Worm (Caenorhabditis elegans): ENCODE data around the gene clec-6.

The clec-6 gene

DNA sequence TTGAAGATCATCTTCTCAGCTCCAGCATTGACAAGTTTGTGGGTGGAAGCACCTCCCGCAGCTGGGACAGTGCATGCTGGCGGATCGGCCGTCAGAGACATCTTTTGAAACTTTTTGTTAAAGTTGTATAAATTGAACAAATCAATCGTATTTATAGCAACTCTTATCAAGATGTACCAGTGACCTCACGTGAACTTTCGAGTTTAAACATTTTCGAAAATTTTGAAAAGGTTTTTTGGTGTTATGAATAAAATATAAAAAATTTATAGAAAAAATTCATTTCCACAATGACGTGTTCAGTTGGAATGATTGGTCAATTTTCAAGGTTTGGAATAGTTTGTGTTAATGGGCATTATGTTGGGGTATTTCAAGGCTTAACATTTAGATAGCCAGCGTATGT, 18.6 kb downstream of the clec-6 start, which contains the start of the genes msd-4 and C35D10.3:
msd-4 (minus strand) TSS at position 101 of the 400 bp plus-strand sequence.
C35D10.3 (plus strand) TSS at position 279 of the 400 bp plus-strand sequence.
- TF ChIP-seq nhr-76 (tag; optimal IDR thresholded peaks at IDR 0.05) = no peak
- no peak for TF ChIP-seq nhr-43 (tag; optimal IDR thresholded peaks at IDR 0.05; ENCODE audit: poor library complexity, severe bottlenecking)
- no peak for TF ChIP-seq egl-27 (tag; optimal IDR thresholded peaks at IDR 0.05)
- no peak for TF ChIP-seq ztf-11 (tag; optimal IDR thresholded peaks at IDR 0.05)
- no peak for TF ChIP-seq pha-4 (tag; optimal IDR thresholded peaks at IDR 0.05)
- no peak for TF ChIP-seq eor-1 (tag; optimal IDR thresholded peaks at IDR 0.05)

DNA sequence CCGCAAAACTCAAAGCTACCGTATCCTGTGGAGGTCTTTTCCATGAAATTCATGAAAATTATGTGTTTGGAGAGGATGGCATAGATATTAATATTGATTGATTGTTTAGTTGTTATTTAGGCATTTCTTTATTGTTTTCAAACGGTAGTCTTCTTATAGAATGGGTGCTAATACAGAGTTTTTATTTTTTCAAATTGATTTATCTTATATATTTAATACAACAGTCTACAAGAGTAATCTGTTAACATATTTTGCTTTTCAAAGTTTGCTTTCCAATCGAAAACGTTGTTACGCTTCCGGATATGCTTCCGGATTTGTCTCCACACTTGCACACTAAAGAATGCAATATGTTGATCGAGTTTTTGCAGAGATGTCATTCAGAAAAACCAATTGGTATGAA, 20.5 kb downstream of the clec-6 start, which contains the start of gene C35D10.17:
C35D10.17 (plus strand) TSS at position 301 of the 400 bp plus-strand sequence.
- no peak for TF ChIP-seq zag-1 (tag; optimal IDR thresholded peaks at IDR 0.05)
- TF ChIP-seq lin-39 (tag; optimal IDR thresholded peaks at IDR 0.05) = no peak
- no peak for TF ChIP-seq nhr-11 (tag; optimal IDR thresholded peaks at IDR 0.05)
- no peak for TF ChIP-seq tbx-2 (tag; optimal IDR thresholded peaks at IDR 0.05)
- no peak for TF ChIP-seq lin-15B (tag; optimal IDR thresholded peaks at IDR 0.05)
- TF ChIP-seq ztf-4 (tag; optimal IDR thresholded peaks at IDR 0.05) = no peak
- TF ChIP-seq nhr-23 (tag; optimal IDR thresholded peaks at IDR 0.05) = no peak

DNA sequence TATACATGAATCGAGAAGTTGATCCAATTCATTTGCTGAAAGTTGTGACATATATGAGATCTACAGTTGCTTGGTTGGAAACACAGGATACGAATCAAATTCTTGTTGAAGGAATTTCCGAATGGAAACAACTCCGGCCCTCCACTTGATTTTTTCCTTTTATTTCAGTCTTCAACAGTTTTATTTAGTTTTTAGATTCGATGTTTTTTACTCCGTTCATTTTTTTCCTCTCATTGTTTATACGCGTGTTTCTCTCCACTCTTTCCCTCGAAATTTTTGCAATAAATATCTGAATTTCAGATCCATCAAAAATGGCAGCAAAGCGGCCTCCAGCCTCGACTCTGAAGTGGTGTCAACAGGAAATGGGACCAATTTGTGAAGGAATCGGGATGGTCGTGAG, 24.1 kb downstream of the clec-6 start, which contains the start of gene coq-8:
coq-8 (plus strand) TSS at position 301 of the 400 bp plus-strand sequence.
- no peak for TF ChIP-seq tbx-2 (tag; optimal IDR thresholded peaks at IDR 0.05)
- TF ChIP-seq snpc-4 (tag; optimal IDR thresholded peaks at IDR 0.05) = no peak
- no peak for TF ChIP-seq unc-39 (tag; optimal IDR thresholded peaks at IDR 0.05)
- TF ChIP-seq nfya-1 (tag; optimal IDR thresholded peaks at IDR 0.05; ENCODE audit: insufficient read depth) = no peak
- TF ChIP-seq aly-2 (tag; optimal IDR thresholded peaks at IDR 0.05) = no peak
- no peak for TF ChIP-seq nhr-25 (tag; optimal IDR thresholded peaks at IDR 0.05)
- TF ChIP-seq jun-1 (tag; optimal IDR thresholded peaks at IDR 0.05) = no peak
- TF ChIP-seq mdl-1 (tag; optimal IDR thresholded peaks at IDR 0.05) = no peak
- no peak for TF ChIP-seq ceh-9 (tag; optimal IDR thresholded peaks at IDR 0.05)
- no peak for TF ChIP-seq fos-1 (tag; optimal IDR thresholded peaks at IDR 0.05)
- no peak for TF ChIP-seq pqm-1 (tag; optimal IDR thresholded peaks at IDR 0.05)
- no peak for TF ChIP-seq zag-1 (tag; optimal IDR thresholded peaks at IDR 0.05)
- no peak for TF ChIP-seq fkh-2 (tag; optimal IDR thresholded peaks at IDR 0.05)
- no peak for TF ChIP-seq eor-1 (tag; optimal IDR thresholded peaks at IDR 0.05)

DNA sequence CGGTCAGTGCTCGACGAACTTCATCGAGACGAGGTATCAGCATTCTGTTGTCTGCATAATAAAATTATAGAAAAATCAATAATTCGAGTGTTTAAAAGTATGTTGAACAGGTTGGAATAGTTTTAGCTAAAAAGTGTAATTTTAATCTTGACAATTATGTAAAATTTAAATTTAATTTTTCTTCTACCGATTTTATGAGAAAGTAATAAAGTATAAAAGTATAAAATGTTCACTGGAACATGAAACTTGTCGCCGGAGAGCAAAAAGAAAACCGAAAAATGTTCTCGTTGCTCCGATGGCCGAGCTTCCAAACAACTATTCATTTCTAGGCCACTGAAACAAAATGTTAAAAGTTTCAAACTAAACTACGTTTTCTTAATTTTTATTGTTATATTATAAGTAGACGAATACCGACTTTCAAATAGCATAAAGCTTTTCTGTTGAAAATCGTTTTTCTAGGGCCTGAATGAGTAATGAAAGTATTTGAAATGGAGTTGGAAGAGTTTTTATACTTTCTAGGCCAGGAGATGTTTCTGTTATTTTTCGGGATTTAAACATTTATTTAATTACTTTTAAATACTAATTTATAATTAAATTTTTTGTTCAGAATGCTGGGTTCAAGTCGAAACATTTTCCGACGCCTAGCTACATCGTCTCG, 25.4 kb downstream of the clec-6 start, which contains the start of the genes C35D10.10 and C35D10.5:
C35D10.10 (minus strand) TSS at position 51 of the 658 bp plus-strand sequence.
C35D10.5 (plus strand) TSS at position 608 of the 658 bp plus-strand sequence.
- TF ChIP-seq nhr-25 (tag; optimal IDR thresholded peaks at IDR 0.05) (no peak), jun-1 (tag; optimal IDR thresholded peaks at IDR 0.05) (no peak), nhr-237 (tag; optimal IDR thresholded peaks at IDR 0.05) (no peak), lin-15B (tag; optimal IDR thresholded peaks at IDR 0.05) (peak; percentile 1)

DNA sequence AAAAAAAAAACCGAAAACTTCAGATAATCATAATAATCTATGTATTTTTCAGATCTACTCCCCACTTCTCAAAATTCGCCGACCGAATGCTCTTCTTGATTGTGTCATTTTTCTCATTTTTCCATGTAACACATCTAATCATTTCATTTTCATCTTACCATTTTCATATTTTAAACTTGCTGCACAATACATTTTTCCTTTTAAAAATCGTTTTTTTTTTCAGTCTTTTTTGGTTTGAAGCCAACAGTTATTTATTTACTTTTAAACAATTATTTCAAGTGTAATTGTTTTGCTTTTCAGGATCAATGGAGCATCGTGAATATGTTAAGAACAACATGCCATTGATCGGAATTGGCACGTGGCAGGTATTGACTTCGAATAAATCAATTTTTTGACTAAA, 28.2 kb downstream of the clec-6 start, which contains the start of gene C35D10.6:
C35D10.6 (plus strand) TSS at position 301 of the 400 bp plus-strand sequence.
- TF ChIP-seq unc-39 (tag; optimal IDR thresholded peaks at IDR 0.05) = no peak
- TF ChIP-seq ZK546.5 (tag; optimal IDR thresholded peaks at IDR 0.05) = no peak
- no peak for TF ChIP-seq zag-1 (tag; optimal IDR thresholded peaks at IDR 0.05)
- no peak for TF ChIP-seq aly-2 (tag; optimal IDR thresholded peaks at IDR 0.05)
- no peak for TF ChIP-seq ceh-16 (tag; optimal IDR thresholded peaks at IDR 0.05)
- TF ChIP-seq nhr-76 (tag; optimal IDR thresholded peaks at IDR 0.05) = no peak
- no peak for TF ChIP-seq ztf-4 (tag; optimal IDR thresholded peaks at IDR 0.05)
- TF ChIP-seq skn-1 (tag; optimal IDR thresholded peaks at IDR 0.05) = no peak
- no peak for TF ChIP-seq lin-15B (tag; optimal IDR thresholded peaks at IDR 0.05)
- TF ChIP-seq mml-1 (tag; optimal IDR thresholded peaks at IDR 0.05) = no peak
- TF ChIP-seq fos-1 (tag; optimal IDR thresholded peaks at IDR 0.05) = no peak
- no peak for TF ChIP-seq R02D3.7 (tag; optimal IDR thresholded peaks at IDR 0.05)
- no peak for TF ChIP-seq elt-2 (tag; optimal IDR thresholded peaks at IDR 0.05)
- TF ChIP-seq nhr-237 (tag; optimal IDR thresholded peaks at IDR 0.05) = no peak
- TF ChIP-seq ceh-82 (tag; optimal IDR thresholded peaks at IDR 0.05) = no peak
- no peak for TF ChIP-seq nhr-25 (tag; optimal IDR thresholded peaks at IDR 0.05)
- TF ChIP-seq sea-2 (GFP tag; optimal IDR thresholded peaks at IDR 0.05) = no peak
- TF ChIP-seq unc-62 (GFP tag; optimal IDR thresholded peaks at IDR 0.05) = no peak
- no peak for TF ChIP-seq jun-1 (tag; optimal IDR thresholded peaks at IDR 0.05)

Data from whole organism, L3 larva.